Fruit fly (Drosophila melanogaster) whole organism, embryonic: ENCODE measurements around the gene CG9948.
A peak's percentile ranks its signal among the peaks of the same experiment; 100 is the strongest.

ENCODE experiments used
- CG10147 ChIP-seq: fragments of 200-800 bp; sonication (Bioruptor generic); optimal IDR thresholded peaks from 2 replicates; lab custom pipeline; 2019; ENCODE audit warnings: missing biosample characterization, mild to moderate bottlenecking, missing genetic modification characterization, moderate library complexity
- CG10366 ChIP-seq: fragments of 200-800 bp; sonication (Bioruptor generic); IDR thresholded peaks from 2 replicates; pipeline ENCODE4 v1.3.6; 2022; ENCODE audit warnings: missing biosample characterization, missing genetic modification characterization
- CG10979 ChIP-seq: fragments of 200-800 bp; sonication (Bioruptor generic); optimal IDR thresholded peaks from 2 replicates; lab custom pipeline; 2018; ENCODE audit warnings: missing biosample characterization, mild to moderate bottlenecking, missing genetic modification characterization, moderate library complexity
- CG11504 ChIP-seq: fragments of 200-800 bp; sonication (Bioruptor generic); optimal IDR thresholded peaks from 3 replicates; lab custom pipeline; 2019; ENCODE audit warnings: missing biosample characterization, mild to moderate bottlenecking, missing genetic modification characterization, moderate library complexity
- CG12942 ChIP-seq: fragments of 200-800 bp; sonication (Bioruptor generic); optimal IDR thresholded peaks from 3 replicates; lab custom pipeline; 2016; ENCODE audit warnings: missing biosample characterization, missing genetic modification characterization
- CG14014 ChIP-seq: fragments of 200-800 bp; sonication (Bioruptor generic); IDR thresholded peaks from 2 replicates; pipeline ENCODE4 v1.3.6; 2022; ENCODE audit warnings: missing biosample characterization, missing genetic modification characterization
- CG15269 ChIP-seq: fragments of 200-800 bp; sonication (Bioruptor generic); optimal IDR thresholded peaks from 2 replicates; lab custom pipeline; 2018; ENCODE audit warnings: missing biosample characterization, mild to moderate bottlenecking, missing genetic modification characterization, moderate library complexity
- CG15601 ChIP-seq: fragments of 200-800 bp; sonication (Bioruptor generic); optimal IDR thresholded peaks from 3 replicates; lab custom pipeline; 2019; ENCODE audit warnings: missing biosample characterization, mild to moderate bottlenecking, missing genetic modification characterization, moderate library complexity
- CG1647 ChIP-seq: fragments of 200-800 bp; sonication (Bioruptor generic); optimal IDR thresholded peaks from 3 replicates; lab custom pipeline; 2016; ENCODE audit warnings: missing biosample characterization, missing genetic modification characterization
- CG17912 ChIP-seq: fragments of 200-800 bp; sonication (Bioruptor generic); optimal IDR thresholded peaks from 2 replicates; lab custom pipeline; 2018; ENCODE audit warnings: missing biosample characterization, mild to moderate bottlenecking, missing genetic modification characterization
- CG32772 ChIP-seq: fragments of 200-800 bp; sonication (Bioruptor generic); IDR thresholded peaks from 2 replicates; pipeline ENCODE4 v1.3.6; 2022; ENCODE audit warnings: missing biosample characterization, missing genetic modification characterization
- CG9437 ChIP-seq: fragments of 200-800 bp; sonication (Bioruptor generic); optimal IDR thresholded peaks from 2 replicates; lab custom pipeline; 2018; ENCODE audit warnings: missing biosample characterization, mild to moderate bottlenecking, missing genetic modification characterization
- D ChIP-seq, 2 experiments: fragments of 200-800 bp in 1 of 2; fragments of >200 bp in 1 of 2; sonication (Bioruptor generic) in 1 of 2; optimal IDR thresholded peaks; 2 replicates in 1 of 2; 3 replicates in 1 of 2; lab custom pipeline; 2017; ENCODE audit warnings: mild to moderate bottlenecking in 1 of 2, missing biosample characterization in 1 of 2, missing genetic modification characterization in 1 of 2, missing genetic modification reagents in 1 of 2
- Dbx ChIP-seq: fragments of 200-800 bp; sonication (Bioruptor generic); IDR thresholded peaks from 3 replicates; pipeline ENCODE4 v1.3.6; 2022; ENCODE audit warnings: missing biosample characterization, missing genetic modification characterization
- Deaf1 ChIP-seq: fragments of 200-800 bp; optimal IDR thresholded peaks from 3 replicates; lab custom pipeline; 2019; ENCODE audit warnings: missing biosample characterization, mild to moderate bottlenecking, missing genetic modification characterization, moderate library complexity
- E2f1 ChIP-seq: fragments of 200-800 bp; sonication (Bioruptor generic); IDR thresholded peaks from 2 replicates; pipeline ENCODE4 v1.3.6; 2022; ENCODE audit warnings: missing biosample characterization, missing genetic modification characterization
- HLH3B ChIP-seq: fragments of 200-800 bp; sonication (Bioruptor generic); IDR thresholded peaks from 2 replicates; pipeline ENCODE4 v1.3.6; 2022; ENCODE audit warnings: missing biosample characterization, missing genetic modification characterization
- HLHmδ ChIP-seq: fragments of 200-800 bp; sonication (Bioruptor generic); optimal IDR thresholded peaks from 2 replicates; lab custom pipeline; 2018; ENCODE audit warnings: missing biosample characterization, mild to moderate bottlenecking, missing genetic modification characterization, moderate library complexity
- Hsf ChIP-seq: fragments of 200-800 bp; sonication (Bioruptor generic); optimal IDR thresholded peaks from 3 replicates; lab custom pipeline; 2016; ENCODE audit warnings: missing biosample characterization, missing genetic modification characterization
- Lim3 ChIP-seq: fragments of 200-800 bp; sonication (Bioruptor generic); IDR thresholded peaks from 2 replicates; pipeline ENCODE4 v1.3.6; 2022; ENCODE audit warnings: missing biosample characterization, missing genetic modification characterization
- Max ChIP-seq: fragments of 200-800 bp; sonication (Bioruptor generic); optimal IDR thresholded peaks from 2 replicates; lab custom pipeline; 2016; ENCODE audit warnings: missing biosample characterization, mild to moderate bottlenecking, missing genetic modification characterization
- Pdp1 ChIP-seq, 2 experiments: fragments of 200-800 bp; sonication (Bioruptor generic); optimal IDR thresholded peaks; 3 replicates each; lab custom pipeline; 2016; ENCODE audit warnings: missing biosample characterization in 2 of 2, missing genetic modification characterization in 2 of 2, mild to moderate bottlenecking in 1 of 2, moderate library complexity in 1 of 2
- Sox102F ChIP-seq: fragments of 200-800 bp; sonication (Bioruptor generic); optimal IDR thresholded peaks from 2 replicates; lab custom pipeline; 2018; ENCODE audit warnings: missing biosample characterization, mild to moderate bottlenecking, missing genetic modification characterization, moderate library complexity
- Stat92E ChIP-seq, 3 experiments: fragments of >200 bp in 2 of 3; fragments of 200-800 bp in 1 of 3; sonication (Bioruptor generic) in 1 of 3; optimal IDR thresholded peaks; 2 replicates each; lab custom pipeline; 2017 to 2019; ENCODE audit warnings: missing biosample characterization in 3 of 3, missing genetic modification characterization in 3 of 3, mild to moderate bottlenecking in 1 of 3, moderate library complexity in 1 of 3
- Taf1 ChIP-seq: fragments of 200-800 bp; sonication (Bioruptor generic); IDR thresholded peaks from 2 replicates; pipeline ENCODE4 v1.3.6; 2022; ENCODE audit warnings: missing biosample characterization, missing genetic modification characterization
- Xrp1 ChIP-seq: fragments of 200-800 bp; sonication (Bioruptor generic); IDR thresholded peaks from 2 replicates; pipeline ENCODE4 v1.3.6; 2022; ENCODE audit warnings: missing biosample characterization, missing genetic modification characterization
- btn ChIP-seq: fragments of 200-800 bp; sonication (Bioruptor generic); optimal IDR thresholded peaks from 2 replicates; lab custom pipeline; 2016; ENCODE audit warnings: missing biosample characterization, missing genetic modification characterization
- cad ChIP-seq: fragments of >200 bp; optimal IDR thresholded peaks from 2 replicates; lab custom pipeline; 2017; ENCODE audit warnings: missing biosample characterization, missing genetic modification characterization
- chm ChIP-seq: fragments of 200-800 bp; sonication (Bioruptor generic); IDR thresholded peaks from 2 replicates; pipeline ENCODE4 v1.3.6; 2022; ENCODE audit warnings: missing biosample characterization, missing genetic modification characterization
- crp ChIP-seq, 2 experiments: fragments of 200-800 bp; sonication (Bioruptor generic); optimal IDR thresholded peaks; 2 replicates in 1 of 2; 3 replicates in 1 of 2; lab custom pipeline; 2017; ENCODE audit warnings: missing biosample characterization in 2 of 2, missing genetic modification characterization in 2 of 2, mild to moderate bottlenecking in 1 of 2, moderate library complexity in 1 of 2
- dm ChIP-seq: fragments of 200-800 bp; sonication (Bioruptor generic); optimal IDR thresholded peaks from 3 replicates; lab custom pipeline; 2016; ENCODE audit warnings: missing biosample characterization, missing genetic modification characterization
- eve ChIP-seq, 2 experiments: fragments of >200 bp; optimal IDR thresholded peaks; 2 replicates each; lab custom pipeline; 2017; ENCODE audit warnings: missing biosample characterization in 2 of 2, missing genetic modification characterization in 2 of 2
- gem ChIP-seq: fragments of 200-800 bp; sonication (Bioruptor generic); optimal IDR thresholded peaks from 2 replicates; lab custom pipeline; 2019; ENCODE audit warnings: missing biosample characterization, mild to moderate bottlenecking, missing genetic modification characterization, moderate library complexity
- grau ChIP-seq: fragments of 200-800 bp; optimal IDR thresholded peaks from 3 replicates; lab custom pipeline; 2019; ENCODE audit warnings: missing biosample characterization, mild to moderate bottlenecking, missing genetic modification characterization, moderate library complexity
- grn ChIP-seq: fragments of 200-800 bp; sonication (Bioruptor generic); optimal IDR thresholded peaks from 3 replicates; lab custom pipeline; 2017; ENCODE audit warnings: missing biosample characterization, missing genetic modification characterization
- h ChIP-seq: fragments of >200 bp; optimal IDR thresholded peaks from 2 replicates; lab custom pipeline; 2017
- insv ChIP-seq, 2 experiments: fragments of 200-800 bp; sonication (Bioruptor generic); optimal IDR thresholded peaks; 3 replicates each; lab custom pipeline; 2016 to 2018; ENCODE audit warnings: missing biosample characterization in 2 of 2, missing genetic modification characterization in 2 of 2
- kah ChIP-seq: fragments of 200-800 bp; sonication (Bioruptor generic); optimal IDR thresholded peaks from 2 replicates; lab custom pipeline; 2018; ENCODE audit warnings: missing biosample characterization, mild to moderate bottlenecking, missing genetic modification characterization
- nerfin-1 ChIP-seq: fragments of 200-800 bp; sonication (Bioruptor generic); optimal IDR thresholded peaks from 3 replicates; lab custom pipeline; 2019; ENCODE audit warnings: missing biosample characterization, mild to moderate bottlenecking, missing genetic modification characterization, moderate library complexity
- row ChIP-seq: fragments of 200-800 bp; sonication (Bioruptor generic); IDR thresholded peaks from 3 replicates; pipeline ENCODE4 v1.3.6; 2022; ENCODE audit warnings: missing biosample characterization, missing genetic modification characterization
- sc ChIP-seq, 3 experiments: fragments of >200 bp in 2 of 3; fragments of 200-800 bp in 1 of 3; sonication (Bioruptor generic) in 1 of 3; optimal IDR thresholded peaks; 2 replicates in 2 of 3; 3 replicates in 1 of 3; lab custom pipeline; 2017; ENCODE audit warnings: mild to moderate bottlenecking in 1 of 3, missing biosample characterization in 1 of 3, missing genetic modification characterization in 1 of 3, missing genetic modification reagents in 1 of 3
- sens ChIP-seq: fragments of 200-800 bp; sonication (Bioruptor generic); peaks from one replicate; lab custom pipeline; 2016; ENCODE audit warnings: missing biosample characterization, missing genetic modification characterization
- shn ChIP-seq: fragments of 200-800 bp; sonication (Bioruptor generic); optimal IDR thresholded peaks from 3 replicates; lab custom pipeline; 2016; ENCODE audit warnings: missing biosample characterization, missing genetic modification characterization
- unpg ChIP-seq: fragments of 200-800 bp; sonication (Bioruptor generic); optimal IDR thresholded peaks from 3 replicates; lab custom pipeline; 2018; ENCODE audit warnings: missing biosample characterization, mild to moderate bottlenecking, missing genetic modification characterization, moderate library complexity

Gene CG9948

DNA sequence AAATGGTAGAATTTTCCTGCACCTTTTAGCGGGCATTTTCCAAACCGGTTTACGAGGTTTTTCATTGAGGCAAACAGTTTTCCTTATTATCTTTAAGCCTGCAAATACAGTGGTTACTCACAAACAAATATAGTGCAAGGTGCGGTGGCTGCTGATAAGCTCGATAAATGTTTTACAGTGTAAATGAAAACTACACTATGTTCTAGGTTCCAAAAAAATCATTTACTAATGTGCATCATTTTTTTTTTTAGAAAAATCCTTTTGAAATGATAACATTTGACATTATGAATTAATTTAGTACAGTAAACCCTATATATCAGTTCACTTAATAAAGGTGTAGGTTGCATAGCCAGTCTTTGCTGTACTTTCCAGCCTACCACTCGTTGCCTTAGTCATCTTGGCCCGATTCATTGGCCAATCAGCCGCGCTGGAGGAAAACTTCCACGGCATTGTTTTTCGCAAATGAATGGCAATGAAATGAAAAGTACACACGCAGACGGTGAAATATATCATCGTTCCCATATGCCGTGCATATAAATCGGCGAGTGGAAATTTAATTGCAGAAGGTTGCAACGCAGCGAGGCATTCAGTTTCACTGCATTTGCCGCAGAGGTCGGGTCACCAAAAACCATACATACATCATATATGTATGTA, 22.4 kb downstream of the CG9948 start (continued):
- no peak for TF ChIP-seq CG17912 (GFP tag; lab: Kevin White, UChicago)
- TF ChIP-seq CG14014 (GFP tag; lab: Robert Waterston, UW), result no peak
- TF ChIP-seq CG12942 (GFP tag; lab: Kevin White, UChicago), result no peak
- TF ChIP-seq Sox102F (GFP tag; lab: Kevin White, UChicago), result peak; percentile 52
- no peak for TF ChIP-seq Dbx (GFP tag; lab: Robert Waterston, UW)
- peak; percentile 27 for TF ChIP-seq CG11504 (tag; lab: Kevin White, UChicago)
- TF ChIP-seq row (GFP tag; lab: Robert Waterston, UW), result peak; percentile 54
- no peak for TF ChIP-seq dm (GFP tag; lab: Kevin White, UChicago)
- TF ChIP-seq, all 482 proteins: peak for 52

- TF ChIP-seq Max (GFP tag; lab: Kevin White, UChicago), result no peak
- peak in 1 of 2 experiments; percentile 95 for TF ChIP-seq Pdp1 (GFP tag; optimal IDR thresholded peaks at IDR 0.05; lab: Kevin White, UChicago)
- TF ChIP-seq Lim3 (GFP tag; lab: Robert Waterston, UW), result no peak
- TF ChIP-seq shn (GFP tag; lab: Kevin White, UChicago), result no peak
- no peak for TF ChIP-seq Hsf (GFP tag; lab: Kevin White, UChicago)
- peak; percentile 25 for TF ChIP-seq D (optimal IDR thresholded peaks at IDR 0.05; lab: Kevin White, UChicago)
- TF ChIP-seq D (GFP tag; optimal IDR thresholded peaks at IDR 0.05; lab: Kevin White, UChicago), result no peak
- no peak for TF ChIP-seq nerfin-1 (tag; lab: Kevin White, UChicago)
- no peak for TF ChIP-seq insv (GFP tag; optimal IDR thresholded peaks at IDR 0.05; lab: Kevin White, UChicago)
- TF ChIP-seq Xrp1 (GFP tag; lab: Robert Waterston, UW), result peak; percentile 29; the same call in 1 of the 2 replicates
- TF ChIP-seq CG32772 (GFP tag; lab: Robert Waterston, UW), result 0 out of 2 replicates have a peak, but pooled peaks have one; percentile 6
- peak; percentile 11 for TF ChIP-seq CG10979 (tag; lab: Kevin White, UChicago)
- TF ChIP-seq CG1647 (GFP tag; lab: Kevin White, UChicago), result no peak
- no peak for TF ChIP-seq CG9437
- no peak for TF ChIP-seq HLHmδ
- TF ChIP-seq kah (GFP tag; lab: Kevin White, UChicago), result peak; percentile 81
- no peak for TF ChIP-seq Deaf1 (tag; lab: Kevin White, UChicago)
- no peak for TF ChIP-seq unpg (GFP tag; lab: Kevin White, UChicago)
- peak; percentile 94 for TF ChIP-seq CG15601 (tag; lab: Kevin White, UChicago)
- no peak for TF ChIP-seq CG15269 (tag; lab: Kevin White, UChicago)
- no peak for TF ChIP-seq E2f1 (GFP tag; lab: Robert Waterston, UW)
- peak in 1 of 3 experiments; percentile 20 for TF ChIP-seq Stat92E (GFP tag; optimal IDR thresholded peaks at IDR 0.05; lab: Kevin White, UChicago)
- no peak for TF ChIP-seq Taf1 (GFP tag; lab: Robert Waterston, UW)
- no peak for TF ChIP-seq sc (optimal IDR thresholded peaks at IDR 0.05; lab: Kevin White, UChicago)
- TF ChIP-seq sc (GFP tag; optimal IDR thresholded peaks at IDR 0.05; lab: Kevin White, UChicago), result no peak
- TF ChIP-seq HLH3B, result no peak
- TF ChIP-seq gem (tag; lab: Kevin White, UChicago), result peak; percentile 8
- no peak for TF ChIP-seq crp (GFP tag; optimal IDR thresholded peaks at IDR 0.05; lab: Kevin White, UChicago)
- TF ChIP-seq sens (GFP tag; lab: Kevin White, UChicago), result peak; percentile 58
- no peak for TF ChIP-seq CG10147 (GFP tag; lab: Kevin White, UChicago)
- TF ChIP-seq CG10366, result no peak
- 0 out of 3 replicates have a peak, but pooled peaks have one; percentile 10 for TF ChIP-seq row (GFP tag; lab: Robert Waterston, UW)
- peak in 1 of 2 experiments; percentile 61 for TF ChIP-seq eve (GFP tag; optimal IDR thresholded peaks at IDR 0.05; lab: Kevin White, UChicago)
- no peak for TF ChIP-seq grn
- no peak for TF ChIP-seq btn
- peak; percentile 75 for TF ChIP-seq grau
- 0 out of 2 replicates have a peak, but pooled peaks have one; percentile 24 for TF ChIP-seq chm (GFP tag; lab: Robert Waterston, UW)
- no peak for TF ChIP-seq h (lab: Kevin White, UChicago)
- TF ChIP-seq cad (GFP tag; lab: Kevin White, UChicago), result no peak
Observed at dm6 chr3L:6978757-6979386, 23.1 kb downstream of the CG9948 start.
